Fruit fly (Drosophila melanogaster) whole organism, embryonic: Measurements from ENCODE around the gene grim.
A peak's percentile ranks its signal among the peaks of the same experiment; 100 is the strongest.

Experiments
- Antp ChIP-seq: fragments of 200-800 bp; sonication (Bioruptor generic); optimal IDR thresholded peaks from 3 replicates; lab custom pipeline; 2016; ENCODE audit warnings: missing biosample characterization, missing genetic modification characterization
- BEAF-32 ChIP-seq: fragments of 200-800 bp; sonication (Bioruptor generic); optimal IDR thresholded peaks from 3 replicates; lab custom pipeline; 2017; ENCODE audit warnings: missing biosample characterization, missing genetic modification characterization, mild to moderate bottlenecking, moderate library complexity, missing genetic modification reagents
- CG10147 ChIP-seq: fragments of 200-800 bp; sonication (Bioruptor generic); optimal IDR thresholded peaks from 2 replicates; lab custom pipeline; 2019; ENCODE audit warnings: missing biosample characterization, mild to moderate bottlenecking, missing genetic modification characterization, moderate library complexity
- CG10959 ChIP-seq: fragments of 200-800 bp; sonication (Bioruptor generic); IDR thresholded peaks from 2 replicates; pipeline ENCODE4 v1.3.6; 2022; ENCODE audit warnings: missing biosample characterization, missing genetic modification characterization
- CG10979 ChIP-seq: fragments of 200-800 bp; sonication (Bioruptor generic); optimal IDR thresholded peaks from 2 replicates; lab custom pipeline; 2018; ENCODE audit warnings: missing biosample characterization, mild to moderate bottlenecking, missing genetic modification characterization, moderate library complexity
- CG11560 ChIP-seq: fragments of 200-800 bp; sonication (Bioruptor generic); IDR thresholded peaks from 3 replicates; pipeline ENCODE4 v1.3.6; 2022; ENCODE audit warnings: missing biosample characterization, missing genetic modification characterization
- CG11696 ChIP-seq: fragments of 200-800 bp; sonication (Bioruptor generic); IDR thresholded peaks from 2 replicates; pipeline ENCODE4 v1.3.6; 2022; ENCODE audit warnings: missing biosample characterization, missing genetic modification characterization
- CG13123 ChIP-seq: fragments of 200-800 bp; sonication (Bioruptor generic); optimal IDR thresholded peaks from 2 replicates; lab custom pipeline; 2016; ENCODE audit warnings: missing biosample characterization, missing genetic modification characterization
- CG13775 ChIP-seq: fragments of 200-800 bp; sonication (Bioruptor generic); optimal IDR thresholded peaks from 3 replicates; lab custom pipeline; 2017; ENCODE audit warnings: missing biosample characterization, mild to moderate bottlenecking, missing genetic modification characterization
- CG13894 ChIP-seq: fragments of 200-800 bp; sonication (Bioruptor generic); optimal IDR thresholded peaks from 3 replicates; lab custom pipeline; 2018; ENCODE audit warnings: missing biosample characterization, mild to moderate bottlenecking, missing genetic modification characterization, moderate library complexity
- CG15479 ChIP-seq: fragments of 200-800 bp; sonication (Bioruptor generic); optimal IDR thresholded peaks from 3 replicates; lab custom pipeline; 2019; ENCODE audit warnings: missing biosample characterization, mild to moderate bottlenecking, missing genetic modification characterization, moderate library complexity
- CG16779 ChIP-seq: fragments of 200-800 bp; sonication (Bioruptor generic); IDR thresholded peaks from 2 replicates; pipeline ENCODE4 v1.3.6; 2022; ENCODE audit warnings: missing biosample characterization, missing genetic modification characterization
- CG16813 ChIP-seq: fragments of 200-800 bp; sonication (Bioruptor generic); IDR thresholded peaks from 3 replicates; pipeline ENCODE4 v1.3.6; 2022; ENCODE audit warnings: missing biosample characterization, missing genetic modification characterization; ENCODE audit not compliant: partially characterized antibody
- CG17328 ChIP-seq: fragments of 200-800 bp; sonication (Bioruptor generic); IDR thresholded peaks from 2 replicates; pipeline ENCODE4 v1.3.6; 2022; ENCODE audit warnings: missing biosample characterization, missing genetic modification characterization
- CG18262 ChIP-seq: fragments of 200-800 bp; optimal IDR thresholded peaks from 3 replicates; lab custom pipeline; 2019; ENCODE audit warnings: missing biosample characterization, mild to moderate bottlenecking, missing genetic modification characterization, moderate library complexity
- CG18476 ChIP-seq: fragments of 200-800 bp; sonication (Bioruptor generic); optimal IDR thresholded peaks from 2 replicates; lab custom pipeline; 2016; ENCODE audit warnings: missing biosample characterization, mild to moderate bottlenecking, missing genetic modification characterization
- CG18599 ChIP-seq: fragments of 200-800 bp; sonication (Bioruptor generic); optimal IDR thresholded peaks from 3 replicates; lab custom pipeline; 2017; ENCODE audit warnings: missing biosample characterization, missing genetic modification characterization, mild to moderate bottlenecking, moderate library complexity, missing genetic modification reagents
- CG2202 ChIP-seq: fragments of 200-800 bp; sonication (Bioruptor generic); optimal IDR thresholded peaks from 2 replicates; lab custom pipeline; 2018; ENCODE audit warnings: missing biosample characterization, mild to moderate bottlenecking, missing genetic modification characterization
- CG32772 ChIP-seq: fragments of 200-800 bp; sonication (Bioruptor generic); IDR thresholded peaks from 2 replicates; pipeline ENCODE4 v1.3.6; 2022; ENCODE audit warnings: missing biosample characterization, missing genetic modification characterization
- CG4282 ChIP-seq: fragments of 200-800 bp; sonication (Bioruptor generic); optimal IDR thresholded peaks from 2 replicates; lab custom pipeline; 2016; ENCODE audit warnings: missing biosample characterization, missing genetic modification characterization
- CG4360 ChIP-seq: fragments of 200-800 bp; sonication (Bioruptor generic); IDR thresholded peaks from 2 replicates; pipeline ENCODE4 v1.3.6; 2022; ENCODE audit warnings: missing biosample characterization, missing genetic modification characterization
- CG6791 ChIP-seq: fragments of 200-800 bp; sonication (Bioruptor generic); IDR thresholded peaks from 3 replicates; pipeline ENCODE4 v1.3.6; 2022; ENCODE audit warnings: missing biosample characterization, missing genetic modification characterization; ENCODE audit not compliant: partially characterized antibody
- CG7271 ChIP-seq: fragments of 200-800 bp; sonication (Bioruptor generic); optimal IDR thresholded peaks from 2 replicates; lab custom pipeline; 2018; ENCODE audit warnings: missing biosample characterization, mild to moderate bottlenecking, missing genetic modification characterization, moderate library complexity
- CG7556 ChIP-seq: fragments of 200-800 bp; sonication (Bioruptor generic); optimal IDR thresholded peaks from 2 replicates; lab custom pipeline; 2017; ENCODE audit warnings: missing biosample characterization, mild to moderate bottlenecking, missing genetic modification characterization
- CG7745 ChIP-seq: fragments of 200-800 bp; sonication (Bioruptor generic); optimal IDR thresholded peaks from 2 replicates; lab custom pipeline; 2018; ENCODE audit warnings: missing biosample characterization, mild to moderate bottlenecking, missing genetic modification characterization, moderate library complexity
- CG9215 ChIP-seq: fragments of 200-800 bp; sonication (Bioruptor generic); IDR thresholded peaks from 2 replicates; pipeline ENCODE4 v1.3.6; 2022; ENCODE audit warnings: missing biosample characterization, missing genetic modification characterization
- Chrac-16 ChIP-seq: fragments of 200-800 bp; sonication (Bioruptor generic); optimal IDR thresholded peaks from 3 replicates; lab custom pipeline; 2016; ENCODE audit warnings: missing biosample characterization, missing genetic modification characterization
- CrebB ChIP-seq: fragments of 200-800 bp; sonication (Bioruptor generic); optimal IDR thresholded peaks from 3 replicates; lab custom pipeline; 2018; ENCODE audit warnings: missing biosample characterization, mild to moderate bottlenecking, missing genetic modification characterization
- Dref ChIP-seq: fragments of 200-800 bp; sonication (Bioruptor generic); IDR thresholded peaks from 2 replicates; pipeline ENCODE4 v1.3.6; 2022; ENCODE audit warnings: missing biosample characterization, missing genetic modification characterization
- E2f1 ChIP-seq: fragments of 200-800 bp; sonication (Bioruptor generic); IDR thresholded peaks from 2 replicates; pipeline ENCODE4 v1.3.6; 2022; ENCODE audit warnings: missing biosample characterization, missing genetic modification characterization
- GATAe ChIP-seq: fragments of 200-800 bp; sonication (Bioruptor generic); conservative IDR thresholded peaks from 2 replicates; pipeline ENCODE4 v1.3.6; 2022; ENCODE audit warnings: missing biosample characterization, missing genetic modification characterization
- Gug ChIP-seq: fragments of 200-800 bp; sonication (Bioruptor generic); IDR thresholded peaks from 4 replicates; pipeline ENCODE4 v1.3.6; 2022; ENCODE audit warnings: missing biosample characterization, missing genetic modification characterization
- H15 ChIP-seq: fragments of 200-800 bp; sonication (Bioruptor generic); IDR thresholded peaks from 3 replicates; pipeline ENCODE4 v1.3.6; 2022; ENCODE audit warnings: missing biosample characterization, missing genetic modification characterization
- HmgD ChIP-seq: fragments of 200-800 bp; sonication (Bioruptor generic); optimal IDR thresholded peaks from 3 replicates; lab custom pipeline; 2016; ENCODE audit warnings: missing biosample characterization, missing genetic modification characterization
- Lim3 ChIP-seq: fragments of 200-800 bp; sonication (Bioruptor generic); IDR thresholded peaks from 2 replicates; pipeline ENCODE4 v1.3.6; 2022; ENCODE audit warnings: missing biosample characterization, missing genetic modification characterization
- MTF-1 ChIP-seq: fragments of 200-800 bp; sonication (Bioruptor generic); optimal IDR thresholded peaks from 2 replicates; lab custom pipeline; 2018; ENCODE audit warnings: missing biosample characterization, mild to moderate bottlenecking, missing genetic modification characterization, borderline replicate concordance
- Sox102F ChIP-seq: fragments of 200-800 bp; sonication (Bioruptor generic); optimal IDR thresholded peaks from 2 replicates; lab custom pipeline; 2018; ENCODE audit warnings: missing biosample characterization, mild to moderate bottlenecking, missing genetic modification characterization, moderate library complexity
- crc ChIP-seq: fragments of 200-800 bp; sonication (Bioruptor generic); optimal IDR thresholded peaks from 2 replicates; lab custom pipeline; 2016; ENCODE audit warnings: missing biosample characterization, missing genetic modification characterization
- dpn ChIP-seq, 2 experiments: fragments of 200-800 bp; sonication (Bioruptor generic); optimal IDR thresholded peaks; 3 replicates each; lab custom pipeline; 2016; ENCODE audit warnings: missing biosample characterization in 2 of 2, missing genetic modification characterization in 2 of 2
- gcm ChIP-seq: fragments of 200-800 bp; sonication (Bioruptor generic); optimal IDR thresholded peaks from 2 replicates; lab custom pipeline; 2019; ENCODE audit warnings: missing biosample characterization, mild to moderate bottlenecking, missing genetic modification characterization, moderate library complexity
- grau ChIP-seq: fragments of 200-800 bp; optimal IDR thresholded peaks from 3 replicates; lab custom pipeline; 2019; ENCODE audit warnings: missing biosample characterization, mild to moderate bottlenecking, missing genetic modification characterization, moderate library complexity
- nau ChIP-seq: fragments of 200-800 bp; sonication (Bioruptor generic); optimal IDR thresholded peaks from 3 replicates; lab custom pipeline; 2017; ENCODE audit warnings: missing biosample characterization, mild to moderate bottlenecking, missing genetic modification characterization, missing genetic modification reagents
- nmo ChIP-seq: fragments of 200-800 bp; sonication (Bioruptor generic); optimal IDR thresholded peaks from 2 replicates; lab custom pipeline; 2018; ENCODE audit warnings: missing biosample characterization, mild to moderate bottlenecking, missing genetic modification characterization, moderate library complexity
- odd ChIP-seq: fragments of 200-800 bp; sonication (Bioruptor generic); optimal IDR thresholded peaks from 2 replicates; lab custom pipeline; 2017; ENCODE audit warnings: missing biosample characterization, mild to moderate bottlenecking, missing genetic modification characterization
- sens ChIP-seq: fragments of 200-800 bp; sonication (Bioruptor generic); peaks from one replicate; lab custom pipeline; 2016; ENCODE audit warnings: missing biosample characterization, missing genetic modification characterization
- so ChIP-seq: fragments of 200-800 bp; sonication (Bioruptor generic); IDR thresholded peaks from 3 replicates; pipeline ENCODE4 v1.3.6; 2022; ENCODE audit warnings: missing biosample characterization, missing genetic modification characterization
- sqz ChIP-seq: fragments of 200-800 bp; sonication (Bioruptor generic); optimal IDR thresholded peaks from 3 replicates; lab custom pipeline; 2018; ENCODE audit warnings: missing biosample characterization, mild to moderate bottlenecking, missing genetic modification characterization
- tio ChIP-seq: fragments of 200-800 bp; sonication (Bioruptor generic); optimal IDR thresholded peaks from 2 replicates; lab custom pipeline; 2017; ENCODE audit warnings: missing biosample characterization, missing genetic modification characterization, inconsistent platforms
- vnd ChIP-seq: fragments of 200-800 bp; sonication (Bioruptor generic); IDR thresholded peaks from 3 replicates; pipeline ENCODE4 v1.3.6; 2022; ENCODE audit warnings: missing biosample characterization, missing genetic modification characterization; ENCODE audit not compliant: partially characterized antibody
- wor ChIP-seq: fragments of 200-800 bp; sonication (Bioruptor generic); IDR thresholded peaks from 2 replicates; pipeline ENCODE4 v1.3.6; 2022; ENCODE audit warnings: missing biosample characterization, missing genetic modification characterization
- zf30C ChIP-seq: fragments of 200-800 bp; sonication (Bioruptor generic); optimal IDR thresholded peaks from 3 replicates; lab custom pipeline; 2018; ENCODE audit warnings: missing biosample characterization, mild to moderate bottlenecking, missing genetic modification characterization

grim gene

dm6 chr3L:18297328-18297727, 6.9 kb downstream of the grim start (continued):
- TF ChIP-seq CG10959 (GFP tag; lab: Robert Waterston, UW) = peak; percentile 27; the same call in 1 of the 2 replicates
- TF ChIP-seq crc (GFP tag; lab: Kevin White, UChicago) = no peak
- peak; percentile 60 for TF ChIP-seq gcm (GFP tag; lab: Kevin White, UChicago)
- TF ChIP-seq CG7745 (tag; lab: Kevin White, UChicago) = peak; percentile 47
- TF ChIP-seq CG18262 = peak; percentile 76
- TF ChIP-seq CG10147 (GFP tag; lab: Kevin White, UChicago) = no peak
- no peak for TF ChIP-seq HmgD (GFP tag; lab: Kevin White, UChicago)
- TF ChIP-seq odd (GFP tag; lab: Kevin White, UChicago) = no peak
- peak; percentile 34 for TF ChIP-seq CG13775 (GFP tag; lab: Kevin White, UChicago)
- TF ChIP-seq CG16779 (GFP tag; lab: Robert Waterston, UW) = no peak
- TF ChIP-seq CG9215 (GFP tag; lab: Robert Waterston, UW) = no peak
- no peak for TF ChIP-seq CG6791 (GFP tag; lab: Robert Waterston, UW)
- TF ChIP-seq CG4282 (GFP tag; lab: Kevin White, UChicago) = no peak
- peak; percentile 34 for TF ChIP-seq Chrac-16 (GFP tag; lab: Kevin White, UChicago)
- no peak for TF ChIP-seq CG18599 (GFP tag; lab: Kevin White, UChicago)
- TF ChIP-seq CrebB (tag; lab: Kevin White, UChicago) = no peak
- TF ChIP-seq MTF-1 (GFP tag; lab: Kevin White, UChicago) = no peak
- TF ChIP-seq GATAe (GFP tag; lab: Robert Waterston, UW) = no peak
- TF ChIP-seq CG10979 = peak; percentile 78
- peak; percentile 59; the same call in 1 of the 2 replicates for TF ChIP-seq CG4360 (GFP tag; lab: Robert Waterston, UW)
- no peak for TF ChIP-seq E2f1 (GFP tag; lab: Robert Waterston, UW)
- no peak for TF ChIP-seq wor (GFP tag; lab: Robert Waterston, UW)
- peak; percentile 66 for TF ChIP-seq nmo (GFP tag; lab: Kevin White, UChicago)
- TF ChIP-seq CG17328 = peak; percentile 54; the same call in 1 of the 2 replicates
- TF ChIP-seq H15 (GFP tag; lab: Robert Waterston, UW) = no peak
- no peak for TF ChIP-seq vnd (GFP tag; lab: Robert Waterston, UW)
- TF ChIP-seq so (GFP tag; lab: Robert Waterston, UW) = no peak
- TF ChIP-seq sens = peak; percentile 86
- no peak for TF ChIP-seq Gug (GFP tag; lab: Robert Waterston, UW)
- no peak for TF ChIP-seq Dref (GFP tag; lab: Robert Waterston, UW)
- TF ChIP-seq CG15479 (GFP tag; lab: Kevin White, UChicago) = peak; percentile 80
- peak; percentile 20 for TF ChIP-seq tio
- TF ChIP-seq dpn (GFP tag; optimal IDR thresholded peaks at IDR 0.05; lab: Kevin White, UChicago) = peak in 1 of 2 experiments; percentile 6
- TF ChIP-seq BEAF-32 (GFP tag; lab: Kevin White, UChicago) = no peak
- TF ChIP-seq CG7271 (tag; lab: Kevin White, UChicago) = peak; percentile 50
- no peak for TF ChIP-seq CG11560 (tag; lab: Robert Waterston, UW)
- TF ChIP-seq Sox102F (GFP tag; lab: Kevin White, UChicago) = no peak
- TF ChIP-seq Lim3 (GFP tag; lab: Robert Waterston, UW) = no peak
- TF ChIP-seq CG7556 = peak; percentile 47
- no peak for TF ChIP-seq CG13894 (tag; lab: Kevin White, UChicago)
- TF ChIP-seq CG32772 (GFP tag; lab: Robert Waterston, UW) = no peak
- no peak for TF ChIP-seq Antp (GFP tag; lab: Kevin White, UChicago)
- no peak for TF ChIP-seq nau
- peak; percentile 60 for TF ChIP-seq CG2202 (tag; lab: Kevin White, UChicago)
- TF ChIP-seq CG11696 (GFP tag; lab: Robert Waterston, UW) = no peak
- no peak for TF ChIP-seq sqz (GFP tag; lab: Kevin White, UChicago)
- no peak for TF ChIP-seq CG16813 (GFP tag; lab: Robert Waterston, UW)
- TF ChIP-seq grau (tag; lab: Kevin White, UChicago) = peak; percentile 59
- TF ChIP-seq CG13123 = peak; percentile 2
- peak; percentile 94 for TF ChIP-seq zf30C (GFP tag; lab: Kevin White, UChicago)
- TF ChIP-seq CG18476 = no peak
